Worm (Caenorhabditis elegans) whole organism, L1 larva: ENCODE measurements around the gene F09E10.1.

Source experiments
- alr-1 ChIP-seq: fragments of 200-800 bp; sonication (Bioruptor generic); optimal IDR thresholded peaks from 2 replicates; lab custom pipeline; 2018; ENCODE audit warnings: borderline replicate concordance, mild to moderate bottlenecking, missing genetic modification characterization, missing compliant biosample characterization
- aly-2 ChIP-seq: fragments of 150-350 bp; optimal IDR thresholded peaks from 2 replicates; lab custom pipeline; 2014; ENCODE audit warnings: missing biosample characterization, missing genetic modification characterization
- ceh-63 ChIP-seq: fragments of 200-800 bp; sonication (Bioruptor generic); optimal IDR thresholded peaks from 2 replicates; lab custom pipeline; 2018; ENCODE audit warnings: mild to moderate bottlenecking, missing genetic modification characterization, missing compliant biosample characterization
- ceh-8 ChIP-seq: fragments of 200-800 bp; sonication (Bioruptor generic); optimal IDR thresholded peaks from 2 replicates; lab custom pipeline; 2018; ENCODE audit warnings: mild to moderate bottlenecking, missing genetic modification characterization, moderate library complexity, missing compliant biosample characterization
- ceh-82 ChIP-seq, 3 experiments: fragments of 150-350 bp in 1 of 3; sonication (generic microtip) in 2 of 3; optimal IDR thresholded peaks; 2 replicates each; lab custom pipeline; 2014 to 2017; ENCODE audit warnings: missing biosample characterization in 3 of 3, missing genetic modification characterization in 3 of 3
- ceh-90 ChIP-seq: sonication (generic microtip); optimal IDR thresholded peaks from 2 replicates; lab custom pipeline; 2016; ENCODE audit warnings: missing genetic modification characterization, missing compliant biosample characterization
- dsc-1 ChIP-seq: sonication (generic microtip); optimal IDR thresholded peaks from 2 replicates; lab custom pipeline; 2016; ENCODE audit warnings: mild to moderate bottlenecking, missing genetic modification characterization, missing compliant biosample characterization
- efl-3 ChIP-seq: fragments of 200-800 bp; sonication (Bioruptor generic); optimal IDR thresholded peaks from 2 replicates; lab custom pipeline; 2018; ENCODE audit warnings: mild to moderate bottlenecking, missing genetic modification characterization, missing compliant biosample characterization
- elt-3 ChIP-seq, 6 experiments: fragments of 150-350 bp in 1 of 6; sonication (generic microtip); optimal IDR thresholded peaks; 2 replicates each; lab custom pipeline; 2017 to 2018; ENCODE audit warnings: missing biosample characterization in 6 of 6, missing genetic modification characterization in 6 of 6, inconsistent platforms in 1 of 6
- ets-5 ChIP-seq: fragments of 200-800 bp; sonication (Bioruptor generic); IDR thresholded peaks from 2 replicates; pipeline ENCODE4 v1.3.6; 2022; ENCODE audit warnings: missing genetic modification characterization, missing compliant biosample characterization
- fkh-4 ChIP-seq: sonication (generic microtip); optimal IDR thresholded peaks from 2 replicates; lab custom pipeline; 2016; ENCODE audit warnings: missing compliant biosample characterization, missing genetic modification characterization, borderline replicate concordance
- fkh-8 ChIP-seq: sonication (generic microtip); optimal IDR thresholded peaks from 2 replicates; lab custom pipeline; 2016; ENCODE audit warnings: mild to moderate bottlenecking, missing genetic modification characterization, missing compliant biosample characterization
- hpl-2 ChIP-seq: fragments of 150-350 bp; optimal IDR thresholded peaks from 2 replicates; lab custom pipeline; 2014; ENCODE audit warnings: missing biosample characterization, missing genetic modification reagents, missing genetic modification characterization
- isw-1 ChIP-seq: fragments of 200-800 bp; sonication (Bioruptor generic); IDR thresholded peaks from 2 replicates; pipeline ENCODE4 v1.3.6; 2022; ENCODE audit warnings: missing genetic modification characterization, missing compliant biosample characterization
- lin-13 ChIP-seq: fragments of 150-350 bp; optimal IDR thresholded peaks from 2 replicates; lab custom pipeline; 2014; ENCODE audit warnings: missing biosample characterization, missing genetic modification reagents, missing genetic modification characterization
- lin-14 ChIP-seq: fragments of 200-800 bp; sonication (Bioruptor generic); optimal IDR thresholded peaks from 2 replicates; lab custom pipeline; 2018; ENCODE audit warnings: mild to moderate bottlenecking, missing genetic modification characterization, moderate library complexity, missing compliant biosample characterization
- lin-39 ChIP-seq: fragments of 150-350 bp; optimal IDR thresholded peaks from 2 replicates; lab custom pipeline; 2014; ENCODE audit warnings: missing biosample characterization, missing genetic modification reagents, missing genetic modification characterization
- mdl-1 ChIP-seq, 2 experiments: fragments of 150-350 bp; optimal IDR thresholded peaks; 2 replicates each; lab custom pipeline; 2014 to 2017; ENCODE audit warnings: missing biosample characterization in 2 of 2, missing genetic modification characterization in 2 of 2, inconsistent platforms in 1 of 2
- nhr-19 ChIP-seq: fragments of 200-800 bp; sonication (Bioruptor generic); conservative IDR thresholded peaks from 2 replicates; pipeline ENCODE4 v1.3.6; 2022; ENCODE audit warnings: missing genetic modification characterization, missing compliant biosample characterization
- nhr-20 ChIP-seq: sonication (generic microtip); optimal IDR thresholded peaks from 2 replicates; lab custom pipeline; 2016; ENCODE audit warnings: mild to moderate bottlenecking, missing genetic modification characterization, missing compliant biosample characterization
- nhr-76 ChIP-seq: sonication (generic microtip); optimal IDR thresholded peaks from 2 replicates; lab custom pipeline; 2017; ENCODE audit warnings: missing biosample characterization, missing genetic modification characterization
- nhr-85 ChIP-seq: sonication (generic microtip); peaks from one replicate; lab custom pipeline; 2016; ENCODE audit warnings: missing genetic modification characterization, inconsistent platforms, missing compliant biosample characterization
- pag-3 ChIP-seq: sonication (generic microtip); optimal IDR thresholded peaks from 2 replicates; lab custom pipeline; 2017; ENCODE audit warnings: missing genetic modification characterization, mild to moderate bottlenecking, missing compliant biosample characterization, antibody characterized with exemption, borderline replicate concordance; ENCODE audit not compliant: insufficient read depth
- pax-3 ChIP-seq: fragments of 200-800 bp; sonication (Bioruptor generic); optimal IDR thresholded peaks from 2 replicates; lab custom pipeline; 2018; ENCODE audit warnings: mild to moderate bottlenecking, missing genetic modification characterization, moderate library complexity, missing compliant biosample characterization
- snpc-4 ChIP-seq: fragments of 150-350 bp; optimal IDR thresholded peaks from 2 replicates; lab custom pipeline; 2014; ENCODE audit warnings: missing biosample characterization, missing genetic modification characterization
- sptf-1 ChIP-seq: fragments of 150-350 bp; optimal IDR thresholded peaks from 2 replicates; lab custom pipeline; 2014; ENCODE audit warnings: missing biosample characterization, missing genetic modification characterization
- swsn-7 ChIP-seq: sonication (generic microtip); optimal IDR thresholded peaks from 2 replicates; lab custom pipeline; 2016; ENCODE audit warnings: missing genetic modification characterization, missing compliant biosample characterization
- unc-30 ChIP-seq: sonication (generic microtip); optimal IDR thresholded peaks from 2 replicates; lab custom pipeline; 2017; ENCODE audit warnings: missing biosample characterization, missing genetic modification characterization
- unc-62 ChIP-seq: fragments of 150-350 bp; optimal IDR thresholded peaks from 2 replicates; lab custom pipeline; 2014; ENCODE audit warnings: missing biosample characterization, missing genetic modification reagents, missing genetic modification characterization
- unc-86 ChIP-seq: sonication (generic microtip); optimal IDR thresholded peaks from 2 replicates; lab custom pipeline; 2016; ENCODE audit warnings: missing genetic modification characterization, missing compliant biosample characterization
- unc-98 ChIP-seq: fragments of 200-800 bp; sonication (Bioruptor generic); IDR thresholded peaks from 2 replicates; pipeline ENCODE4 v1.3.6; 2022; ENCODE audit warnings: missing genetic modification characterization, missing compliant biosample characterization
- vab-15 ChIP-seq: sonication (generic microtip); optimal IDR thresholded peaks from 2 replicates; lab custom pipeline; 2017; ENCODE audit warnings: missing genotype, mild to moderate bottlenecking, missing genetic modification characterization, missing compliant biosample characterization
- zip-4 ChIP-seq: fragments of 200-800 bp; sonication (Bioruptor generic); optimal IDR thresholded peaks from 2 replicates; lab custom pipeline; 2018; ENCODE audit warnings: mild to moderate bottlenecking, missing genetic modification characterization, moderate library complexity, missing compliant biosample characterization
- ztf-11 ChIP-seq, 2 experiments: sonication (generic microtip); optimal IDR thresholded peaks; 2 replicates each; lab custom pipeline; 2016 to 2017; ENCODE audit warnings: missing genetic modification characterization in 2 of 2, missing biosample characterization in 1 of 2, missing compliant biosample characterization in 1 of 2
- ztf-4 ChIP-seq: fragments of 150-350 bp; optimal IDR thresholded peaks from 2 replicates; lab custom pipeline; 2014; ENCODE audit warnings: missing biosample characterization, missing genetic modification characterization

The F09E10.1 gene

DNA sequence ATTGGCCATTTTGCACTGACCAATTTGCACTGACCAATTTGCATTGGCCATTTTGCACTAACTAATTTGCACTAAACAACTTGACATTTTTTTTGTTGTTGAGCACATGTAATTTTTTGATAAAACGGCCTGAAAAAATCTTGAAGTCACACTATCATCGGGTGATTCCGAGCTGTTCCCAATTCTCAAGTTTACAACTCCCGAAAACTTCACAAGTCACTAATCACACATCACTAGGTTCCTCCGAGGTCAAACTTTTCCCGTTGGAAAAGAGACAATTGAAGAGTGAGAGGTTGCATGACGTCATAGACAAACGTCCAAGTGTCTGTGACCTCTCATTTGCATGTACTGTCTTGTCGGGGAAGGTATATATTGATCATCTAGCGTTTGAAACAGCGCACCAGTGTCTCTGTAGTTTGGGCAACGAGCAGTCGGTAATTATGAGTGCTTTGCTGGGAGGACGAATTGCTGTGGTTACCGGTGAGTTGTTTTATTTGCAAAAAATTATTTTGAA is 16.4 kb upstream of the F09E10.1 start, which contains the start of the genes D1005.10 and dhs-25 (continued):
- TF ChIP-seq dsc-1 (tag; lab: Kevin White, UChicago), result peak; percentile 28
- peak; percentile 95 for TF ChIP-seq nhr-85 (tag; lab: Kevin White, UChicago)
- TF ChIP-seq nhr-20, result peak; percentile 96
- TF ChIP-seq mdl-1 (tag; optimal IDR thresholded peaks at IDR 0.05; lab: Kevin White, UChicago), result peak in 1 of 2 experiments; percentile 90

DNA sequence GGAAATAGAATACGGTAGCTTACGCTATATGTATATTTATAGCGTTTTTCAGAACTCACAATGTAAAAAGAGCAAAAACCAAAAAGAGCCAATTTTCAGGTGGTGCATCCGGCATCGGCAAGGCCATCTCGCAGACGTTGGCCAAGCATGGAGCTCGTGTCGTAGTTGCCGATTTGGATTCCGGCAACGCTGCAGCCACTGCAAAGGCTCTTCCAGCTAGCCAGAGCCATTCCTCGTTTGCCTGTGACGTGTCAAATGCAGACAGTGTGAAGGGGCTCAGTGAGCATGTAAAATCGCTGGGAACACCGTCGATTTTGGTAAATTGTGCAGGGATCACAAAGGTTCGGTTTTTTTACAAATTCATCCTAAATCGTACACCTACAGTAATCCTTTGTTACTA is 15.5 kb upstream of the F09E10.1 start:
- TF ChIP-seq lin-13 (GFP tag; lab: Kevin White, UChicago), result no peak
- TF ChIP-seq vab-15, result no peak
- TF ChIP-seq zip-4 (GFP tag; lab: Kevin White, UChicago), result no peak
- no peak for TF ChIP-seq ztf-4 (tag; lab: Kevin White, UChicago)
- no peak for TF ChIP-seq elt-3 (tag; optimal IDR thresholded peaks at IDR 0.05; lab: Kevin White, UChicago)
- no peak for TF ChIP-seq aly-2 (tag; lab: Kevin White, UChicago)
- TF ChIP-seq fkh-4, result no peak
- no peak for TF ChIP-seq nhr-76 (tag; lab: Kevin White, UChicago)
- no peak for TF ChIP-seq ceh-8 (GFP tag; lab: Kevin White, UChicago)
- TF ChIP-seq hpl-2, result no peak
- no peak for TF ChIP-seq fkh-8 (tag; lab: Kevin White, UChicago)
- TF ChIP-seq unc-86 (tag; lab: Kevin White, UChicago), result no peak
- TF ChIP-seq sptf-1 (tag; lab: Kevin White, UChicago), result no peak
- TF ChIP-seq unc-30 (tag; lab: Kevin White, UChicago), result no peak
- no peak for TF ChIP-seq lin-39
- TF ChIP-seq unc-62 (GFP tag; lab: Kevin White, UChicago), result no peak

DNA sequence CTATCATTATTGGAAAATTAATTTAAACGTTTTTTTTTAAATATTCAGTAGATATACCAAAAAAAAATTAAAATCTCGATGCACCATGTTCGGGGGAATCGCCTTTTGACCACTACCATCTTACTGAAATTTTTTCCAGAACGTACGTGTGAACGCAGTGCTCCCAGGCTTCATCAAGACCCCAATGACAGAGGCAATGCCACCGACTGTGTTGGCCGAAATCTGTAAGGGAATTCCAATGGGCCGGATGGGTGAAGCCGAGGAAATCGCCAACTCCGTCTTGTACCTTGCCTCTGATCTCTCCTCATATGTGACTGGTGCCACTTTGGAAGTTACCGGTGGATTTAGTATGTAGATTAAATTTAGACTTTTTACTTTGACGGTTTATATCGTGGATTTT is 13.8 kb upstream of the F09E10.1 start:
- TF ChIP-seq alr-1 (tag; lab: Kevin White, UChicago) (no peak), nhr-19 (GFP tag; lab: Robert Waterston, UW) (0 out of 2 replicates have a peak, but pooled peaks have one; percentile 5)

DNA sequence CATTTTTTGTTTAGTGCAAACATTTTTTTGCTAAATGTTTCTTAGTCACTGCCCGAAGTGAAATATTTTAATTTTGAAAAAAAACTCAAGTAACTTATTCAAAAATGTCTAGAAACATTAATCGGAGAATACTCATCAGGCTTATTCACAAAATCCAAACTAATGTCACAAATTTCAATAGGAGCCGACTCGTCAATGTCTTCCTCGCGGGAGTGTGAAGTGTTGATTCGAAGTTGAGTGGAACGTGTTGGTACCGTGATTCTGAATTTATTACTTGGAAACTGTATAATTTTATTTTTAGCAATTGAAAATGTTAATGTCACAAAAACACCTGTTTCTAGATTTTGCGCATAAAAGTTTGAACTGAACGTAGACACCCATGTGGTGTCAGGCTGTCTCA is 13.0 kb upstream of the F09E10.1 start:
- TF ChIP-seq unc-86 (tag; lab: Kevin White, UChicago) (no peak), pax-3 (tag; lab: Kevin White, UChicago) (no peak), dsc-1 (tag; lab: Kevin White, UChicago) (no peak), ceh-63 (GFP tag; lab: Kevin White, UChicago) (no peak), unc-30 (tag; lab: Kevin White, UChicago) (no peak), efl-3 (GFP tag; lab: Kevin White, UChicago) (no peak), fkh-4 (no peak), ceh-90 (tag; lab: Kevin White, UChicago) (no peak), ztf-11 (tag; optimal IDR thresholded peaks at IDR 0.05; lab: Kevin White, UChicago) (no peak), ztf-4 (tag; lab: Kevin White, UChicago) (no peak), swsn-7 (tag; lab: Kevin White, UChicago) (no peak), snpc-4 (tag; lab: Kevin White, UChicago) (no peak), aly-2 (tag; lab: Kevin White, UChicago) (no peak), ets-5 (GFP tag; lab: Robert Waterston, UW) (no peak), lin-14 (GFP tag; lab: Kevin White, UChicago) (no peak), unc-98 (GFP tag; lab: Robert Waterston, UW) (no peak), alr-1 (tag; lab: Kevin White, UChicago) (no peak), ceh-82 (tag; optimal IDR thresholded peaks at IDR 0.05; lab: Kevin White, UChicago) (no peak)

ce11 chrX:1491036-1491435 is 11.6 kb upstream of the F09E10.1 start:
- TF ChIP-seq isw-1 (GFP tag; lab: Robert Waterston, UW) (no peak), efl-3 (GFP tag; lab: Kevin White, UChicago) (no peak), pag-3 (tag; lab: Kevin White, UChicago) (no peak), pax-3 (tag; lab: Kevin White, UChicago) (no peak)
- TF ChIP-seq, all 84 proteins: peak for 0
